Worm (Caenorhabditis elegans) whole organism, young adult: Measurements from ENCODE around the gene R02E12.5.

ENCODE experiments used
- B0035.1 ChIP-seq: sonication (generic microtip); optimal IDR thresholded peaks from 2 replicates; lab custom pipeline; 2016; ENCODE audit warnings: missing genetic modification characterization, mild to moderate bottlenecking, missing compliant biosample characterization, missing genotype, missing genetic modification reagents
- C06A6.2 ChIP-seq: fragments of 200-800 bp; sonication (Bioruptor generic); conservative IDR thresholded peaks from 2 replicates; pipeline ENCODE4 v1.3.6; 2022; ENCODE audit warnings: missing genetic modification characterization, missing compliant biosample characterization
- F10E7.11 ChIP-seq: sonication (generic microtip); optimal IDR thresholded peaks from 2 replicates; lab custom pipeline; 2017; ENCODE audit warnings: mild to moderate bottlenecking, missing genetic modification characterization, moderate library complexity, missing compliant biosample characterization
- K11D2.4 ChIP-seq: fragments of 200-800 bp; sonication (Bioruptor generic); IDR thresholded peaks from 2 replicates; pipeline ENCODE4 v1.3.6; 2022; ENCODE audit warnings: missing genetic modification reagents, missing genetic modification characterization, missing compliant biosample characterization
- T07F8.4 ChIP-seq: sonication (generic microtip); optimal IDR thresholded peaks from 2 replicates; lab custom pipeline; 2016; ENCODE audit warnings: mild to moderate bottlenecking, missing genetic modification characterization, moderate library complexity, missing compliant biosample characterization
- Y56A3A.18 ChIP-seq: fragments of 200-800 bp; sonication (Bioruptor generic); IDR thresholded peaks from 2 replicates; pipeline ENCODE4 v1.3.6; 2022; ENCODE audit warnings: missing genetic modification reagents, missing genetic modification characterization, missing compliant biosample characterization
- ama-1 ChIP-seq, 3 experiments: fragments of 150-350 bp in 1 of 3; sonication (generic microtip) in 2 of 3; optimal IDR thresholded peaks; 2 replicates each; lab custom pipeline; 2014 to 2018; ENCODE audit warnings: missing biosample characterization in 2 of 3, missing genetic modification characterization in 2 of 3, missing genetic modification reagents in 2 of 3
- attf-3 ChIP-seq: fragments of 200-800 bp; sonication (Bioruptor generic); conservative IDR thresholded peaks from 2 replicates; pipeline ENCODE4 v1.3.6; 2022; ENCODE audit warnings: missing genetic modification reagents, missing genetic modification characterization, missing compliant biosample characterization
- attf-5 ChIP-seq: fragments of 200-800 bp; sonication (Bioruptor generic); optimal IDR thresholded peaks from 2 replicates; lab custom pipeline; 2018; ENCODE audit warnings: mild to moderate bottlenecking, missing genetic modification characterization, missing compliant biosample characterization
- attf-6 ChIP-seq: fragments of 200-800 bp; sonication (Bioruptor generic); IDR thresholded peaks from 2 replicates; pipeline ENCODE4 v1.3.6; 2022; ENCODE audit warnings: missing genetic modification reagents, missing genetic modification characterization, missing compliant biosample characterization
- bed-1 ChIP-seq: fragments of 200-800 bp; sonication (Bioruptor generic); IDR thresholded peaks from 2 replicates; pipeline ENCODE4 v1.3.6; 2022; ENCODE audit warnings: missing genetic modification reagents, missing genetic modification characterization, missing compliant biosample characterization
- cebp-1 ChIP-seq, 2 experiments: fragments of 200-800 bp in 1 of 2; sonication (Bioruptor generic) in 1 of 2; sonication (generic microtip) in 1 of 2; IDR thresholded peaks in 1 of 2; optimal IDR thresholded peaks in 1 of 2; 2 replicates each; pipeline versions ENCODE4 v1.3.6 to Lab custom; 2017 to 2022; ENCODE audit warnings: missing compliant biosample characterization in 2 of 2, missing genetic modification characterization in 2 of 2, mild to moderate bottlenecking in 1 of 2, missing genetic modification reagents in 1 of 2, moderate library complexity in 1 of 2
- ceh-100 ChIP-seq: fragments of 200-800 bp; sonication (Bioruptor generic); IDR thresholded peaks from 2 replicates; pipeline ENCODE4 v1.3.6; 2022; ENCODE audit warnings: missing genetic modification reagents, missing genetic modification characterization, missing compliant biosample characterization
- ceh-58 ChIP-seq: fragments of 200-800 bp; sonication (Bioruptor generic); IDR thresholded peaks from 2 replicates; pipeline ENCODE4 v1.3.6; 2022; ENCODE audit warnings: missing genetic modification characterization, missing compliant biosample characterization
- ceh-79 ChIP-seq: sonication (generic microtip); optimal IDR thresholded peaks from 2 replicates; lab custom pipeline; 2017; ENCODE audit warnings: mild to moderate bottlenecking, missing genetic modification characterization, missing compliant biosample characterization
- egl-18 ChIP-seq: fragments of 200-800 bp; sonication (Bioruptor generic); IDR thresholded peaks from 2 replicates; pipeline ENCODE4 v1.3.6; 2022; ENCODE audit warnings: missing genetic modification reagents, missing genetic modification characterization, missing compliant biosample characterization
- ets-4 ChIP-seq: fragments of 200-800 bp; sonication (Bioruptor generic); optimal IDR thresholded peaks from 2 replicates; lab custom pipeline; 2018; ENCODE audit warnings: mild to moderate bottlenecking, missing genetic modification characterization, missing compliant biosample characterization
- fkh-3 ChIP-seq: sonication (generic microtip); optimal IDR thresholded peaks from 2 replicates; lab custom pipeline; 2016; ENCODE audit warnings: mild to moderate bottlenecking, missing genetic modification characterization, missing compliant biosample characterization
- gei-17 ChIP-seq: fragments of 200-800 bp; sonication (Bioruptor generic); optimal IDR thresholded peaks from 2 replicates; lab custom pipeline; 2018; ENCODE audit warnings: mild to moderate bottlenecking, missing genetic modification characterization, missing compliant biosample characterization
- hlh-26 ChIP-seq: fragments of 200-800 bp; sonication (Bioruptor generic); conservative IDR thresholded peaks from 2 replicates; pipeline ENCODE4 v1.3.6; 2022; ENCODE audit warnings: missing genetic modification reagents, missing genetic modification characterization, missing compliant biosample characterization
- hmg-1.2 ChIP-seq: fragments of 200-800 bp; sonication (Bioruptor generic); IDR thresholded peaks from 2 replicates; pipeline ENCODE4 v1.3.6; 2022; ENCODE audit warnings: missing genetic modification reagents, missing genetic modification characterization, missing compliant biosample characterization
- hmg-20 ChIP-seq: fragments of 200-800 bp; sonication (Bioruptor generic); IDR thresholded peaks from 2 replicates; pipeline ENCODE4 v1.3.6; 2022; ENCODE audit warnings: missing genetic modification reagents, missing genetic modification characterization, missing compliant biosample characterization
- lag-1 ChIP-seq: fragments of 200-800 bp; sonication (Bioruptor generic); IDR thresholded peaks from 2 replicates; pipeline ENCODE4 v1.3.6; 2022; ENCODE audit warnings: missing genetic modification reagents, missing genetic modification characterization, missing compliant biosample characterization
- lin-35 ChIP-seq, 3 experiments: fragments of 150-350 bp in 2 of 3; sonication (generic microtip) in 1 of 3; optimal IDR thresholded peaks; 2 replicates each; lab custom pipeline; 2014 to 2018; ENCODE audit warnings: missing biosample characterization in 3 of 3, missing genetic modification characterization in 3 of 3, missing genetic modification reagents in 3 of 3
- madf-3 ChIP-seq: fragments of 200-800 bp; sonication (Bioruptor generic); IDR thresholded peaks from 2 replicates; pipeline ENCODE4 v1.3.6; 2022; ENCODE audit warnings: missing genetic modification reagents, missing genetic modification characterization, missing compliant biosample characterization
- madf-8 ChIP-seq: fragments of 200-800 bp; sonication (Bioruptor generic); conservative IDR thresholded peaks from 2 replicates; pipeline ENCODE4 v1.3.6; 2022; ENCODE audit warnings: missing genetic modification reagents, missing genetic modification characterization, missing compliant biosample characterization
- mel-28 ChIP-seq: sonication (generic microtip); optimal IDR thresholded peaks from 2 replicates; lab custom pipeline; 2016; ENCODE audit warnings: borderline replicate concordance, mild to moderate bottlenecking, missing genetic modification characterization, missing compliant biosample characterization
- nfya-1 ChIP-seq: sonication (generic microtip); optimal IDR thresholded peaks from 2 replicates; lab custom pipeline; 2017; ENCODE audit warnings: antibody characterized with exemption, missing compliant biosample characterization, missing genetic modification characterization, borderline replicate concordance; ENCODE audit not compliant: insufficient read depth
- rpc-1 ChIP-seq, 2 experiments: fragments of 150-350 bp in 1 of 2; sonication (generic microtip) in 1 of 2; optimal IDR thresholded peaks; 2 replicates each; lab custom pipeline; 2014 to 2018; ENCODE audit warnings: missing biosample characterization in 1 of 2, missing genetic modification characterization in 1 of 2, missing genetic modification reagents in 1 of 2, missing genotype in 1 of 2
- somi-1 ChIP-seq: fragments of 200-800 bp; sonication (Bioruptor generic); optimal IDR thresholded peaks from 2 replicates; lab custom pipeline; 2018; ENCODE audit warnings: mild to moderate bottlenecking, missing genetic modification characterization, missing compliant biosample characterization
- unc-130 ChIP-seq: sonication (generic microtip); optimal IDR thresholded peaks from 2 replicates; lab custom pipeline; 2016; ENCODE audit warnings: missing genetic modification reagents, missing genetic modification characterization, missing compliant biosample characterization
- zim-3 ChIP-seq: sonication (generic microtip); optimal IDR thresholded peaks from 2 replicates; lab custom pipeline; 2017; ENCODE audit warnings: mild to moderate bottlenecking, missing genetic modification characterization, moderate library complexity, missing compliant biosample characterization
- ztf-25 ChIP-seq: fragments of 200-800 bp; sonication (Bioruptor generic); IDR thresholded peaks from 2 replicates; pipeline ENCODE4 v1.3.6; 2022; ENCODE audit warnings: missing genetic modification reagents, missing genetic modification characterization, missing compliant biosample characterization
- ztf-26 ChIP-seq: sonication (generic microtip); optimal IDR thresholded peaks from 2 replicates; lab custom pipeline; 2017; ENCODE audit warnings: missing genetic modification characterization, missing compliant biosample characterization

R02E12.5 gene

DNA sequence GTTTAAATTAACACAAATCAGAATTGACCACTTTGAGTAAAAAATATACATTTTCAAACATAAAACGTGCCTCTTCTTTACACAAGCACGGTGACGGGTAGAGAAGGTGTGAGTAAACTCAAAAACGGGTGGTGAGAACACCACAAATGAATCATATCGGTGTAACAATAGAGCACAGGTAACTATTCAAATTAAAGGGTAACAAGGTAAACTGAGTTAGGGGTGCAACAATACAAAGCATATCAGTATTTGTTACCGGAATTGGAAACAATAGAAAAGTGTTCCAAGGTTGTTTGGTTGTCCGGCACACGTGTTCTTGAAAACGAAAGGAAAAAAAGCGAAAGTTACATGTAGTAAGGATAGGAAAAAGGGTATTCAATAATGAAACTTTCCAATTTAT, 14.8 kb upstream of the R02E12.5 start:
- TF ChIP-seq ceh-58 (GFP tag; lab: Robert Waterston, UW) (no peak), attf-3 (GFP tag; lab: Robert Waterston, UW) (no peak), ceh-79 (tag; lab: Kevin White, UChicago) (no peak), attf-5 (GFP tag; lab: Kevin White, UChicago) (no peak), madf-8 (no peak), ztf-26 (tag; lab: Kevin White, UChicago) (no peak), gei-17 (GFP tag; lab: Kevin White, UChicago) (no peak), B0035.1 (tag; lab: Kevin White, UChicago) (no peak), T07F8.4 (tag; lab: Kevin White, UChicago) (no peak), hmg-1.2 (GFP tag; lab: Robert Waterston, UW) (no peak)

- TF ChIP-seq lin-35 (GFP tag; optimal IDR thresholded peaks at IDR 0.05; lab: Kevin White, UChicago) (no peak), ets-4 (GFP tag; lab: Kevin White, UChicago) (no peak), hmg-1.2 (GFP tag; lab: Robert Waterston, UW) (no peak), mel-28 (tag; lab: Kevin White, UChicago) (no peak), unc-130 (no peak), somi-1 (GFP tag; lab: Kevin White, UChicago) (no peak), rpc-1 (optimal IDR thresholded peaks at IDR 0.05; lab: Kevin White, UChicago) (no peak), rpc-1 (tag; optimal IDR thresholded peaks at IDR 0.05; lab: Kevin White, UChicago) (no peak), F10E7.11 (tag; lab: Kevin White, UChicago) (no peak), hmg-20 (GFP tag; lab: Robert Waterston, UW) (no peak), hlh-26 (GFP tag; lab: Robert Waterston, UW) (no peak), ztf-25 (no peak), attf-6 (GFP tag; lab: Robert Waterston, UW) (no peak), lag-1 (no peak), egl-18 (GFP tag; lab: Robert Waterston, UW) (no peak)
Measured at ce11 chrX:3988575-3988974, 8.6 kb upstream of the R02E12.5 start.

DNA sequence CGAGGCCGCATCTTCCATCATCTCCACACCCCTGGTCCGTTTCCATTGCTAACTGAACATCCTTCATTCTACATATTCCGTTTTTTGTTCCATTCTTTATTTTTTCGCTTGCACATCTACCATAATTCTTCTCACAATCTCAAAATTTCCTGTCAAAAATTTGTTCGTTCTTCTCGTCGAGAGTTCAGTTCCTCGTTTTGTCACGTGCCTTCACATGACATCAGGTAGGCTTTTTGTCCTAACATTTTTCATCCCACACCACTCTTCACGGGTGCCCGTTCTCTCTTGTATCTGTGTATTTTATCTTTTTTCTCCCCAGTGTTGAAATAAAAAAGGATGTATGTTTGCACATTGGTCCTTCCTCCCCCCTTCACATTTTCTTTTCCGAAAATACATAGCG, 6.6 kb upstream of the R02E12.5 start:
- TF ChIP-seq madf-3 (no peak), Y56A3A.18 (GFP tag; lab: Robert Waterston, UW) (no peak), ceh-100 (GFP tag; lab: Robert Waterston, UW) (no peak), cebp-1 (GFP tag; IDR thresholded peaks at IDR 0.05; lab: Robert Waterston, UW) (no peak), cebp-1 (tag; optimal IDR thresholded peaks at IDR 0.05; lab: Kevin White, UChicago) (peak; percentile 32), bed-1 (GFP tag; lab: Robert Waterston, UW) (no peak)

DNA sequence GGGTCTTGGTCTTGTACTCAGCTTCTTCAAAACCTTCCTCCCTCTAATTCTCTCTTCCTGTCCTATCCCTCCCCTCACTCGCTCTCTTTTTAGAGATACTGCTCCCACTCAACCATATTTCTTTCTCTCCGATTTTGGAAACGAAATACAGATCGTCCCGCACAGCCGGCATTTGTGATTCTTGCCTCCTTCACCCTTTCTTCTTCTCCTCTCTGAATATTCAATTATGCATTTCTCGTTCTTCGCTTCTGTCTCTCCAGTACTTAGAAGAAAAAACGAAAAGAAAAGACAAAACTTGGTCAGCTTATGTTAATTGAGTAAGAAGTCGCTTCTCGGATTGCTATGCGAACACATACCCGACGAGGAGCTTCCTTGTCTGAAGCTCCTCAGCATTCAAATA, 6.2 kb upstream of the R02E12.5 start:
- TF ChIP-seq nfya-1 (tag; lab: Kevin White, UChicago) (no peak), fkh-3 (no peak), K11D2.4 (GFP tag; lab: Robert Waterston, UW) (no peak)
- TF ChIP-seq, all 124 proteins: peak for 0

ce11 chrX:3991652-3992051, 5.5 kb upstream of the R02E12.5 start:
- no peak for TF ChIP-seq C06A6.2
- no peak for TF ChIP-seq ama-1 (optimal IDR thresholded peaks at IDR 0.05; lab: Kevin White, UChicago)
- no peak for TF ChIP-seq ama-1 (GFP tag; optimal IDR thresholded peaks at IDR 0.05; lab: Kevin White, UChicago)
- no peak for TF ChIP-seq ztf-26 (tag; lab: Kevin White, UChicago)
- no peak for TF ChIP-seq zim-3 (tag; lab: Kevin White, UChicago)
